Worm (Caenorhabditis elegans) whole organism, L4/young adult: ENCODE measurements around the gene C39E6.2.

Experiments used
- W03F9.2 ChIP-seq: fragments of 150-350 bp; optimal IDR thresholded peaks from 2 replicates; lab custom pipeline; 2014; ENCODE audit warnings: missing biosample characterization, missing genetic modification characterization
- dao-5 ChIP-seq: sonication (generic microtip); optimal IDR thresholded peaks from 2 replicates; lab custom pipeline; 2016; ENCODE audit warnings: missing genotype, missing genetic modification characterization, moderate library complexity, missing compliant biosample characterization
- him-1 ChIP-seq: sonication (generic microtip); optimal IDR thresholded peaks from 2 replicates; lab custom pipeline; 2016; ENCODE audit warnings: missing genotype, missing genetic modification reagents, missing genetic modification characterization, missing compliant biosample characterization

C39E6.2 gene

ce11 chrX:4706755-4707226 is 48.1 kb downstream of the C39E6.2 start, which contains the start of gene dhhc-10:
Gene dhhc-10 (plus strand): TSS chrX:4707176.
- TF ChIP-seq W03F9.2 (tag; lab: Kevin White, UChicago) (peak; percentile 11), dao-5 (tag; lab: Kevin White, UChicago) (no peak), him-1 (tag; lab: Kevin White, UChicago) (no peak)

ce11 chrX:4705666-4706065 is 49.3 kb downstream of the C39E6.2 start:
- TF ChIP-seq dao-5 (tag; lab: Kevin White, UChicago): no peak
- TF ChIP-seq W03F9.2 (tag; lab: Kevin White, UChicago): no peak
- no peak for TF ChIP-seq him-1 (tag; lab: Kevin White, UChicago)

ce11 chrX:4704877-4705276 is 50.0 kb downstream of the C39E6.2 start, which contains the start of gene aqp-8:
Gene aqp-8 (minus strand): TSS chrX:4704977.
- TF ChIP-seq W03F9.2 (tag; lab: Kevin White, UChicago) (no peak), him-1 (tag; lab: Kevin White, UChicago) (no peak), dao-5 (tag; lab: Kevin White, UChicago) (no peak)
